Worm (Caenorhabditis elegans) whole organism, young adult: ENCODE measurements around the gene math-42.

Experiments
- F23B12.7 ChIP-seq: sonication (generic microtip); optimal IDR thresholded peaks from 2 replicates; lab custom pipeline; 2017; ENCODE audit warnings: missing genetic modification characterization, mild to moderate bottlenecking, missing compliant biosample characterization, antibody characterized with exemption, moderate library complexity; ENCODE audit not compliant: insufficient read depth
- F39B2.1 ChIP-seq: fragments of 200-800 bp; sonication (Bioruptor generic); IDR thresholded peaks from 2 replicates; pipeline ENCODE4 v1.3.6; 2022; ENCODE audit warnings: missing genetic modification reagents, missing genetic modification characterization, missing compliant biosample characterization
- ceh-40 ChIP-seq: fragments of 200-800 bp; sonication (Bioruptor generic); IDR thresholded peaks from 2 replicates; pipeline ENCODE4 v1.3.6; 2022; ENCODE audit warnings: missing genetic modification characterization, missing compliant biosample characterization
- hlh-26 ChIP-seq: fragments of 200-800 bp; sonication (Bioruptor generic); conservative IDR thresholded peaks from 2 replicates; pipeline ENCODE4 v1.3.6; 2022; ENCODE audit warnings: missing genetic modification reagents, missing genetic modification characterization, missing compliant biosample characterization
- lin-40 ChIP-seq: sonication (generic microtip); optimal IDR thresholded peaks from 2 replicates; lab custom pipeline; 2016; ENCODE audit warnings: missing genetic modification characterization, mild to moderate bottlenecking, missing compliant biosample characterization, missing genotype, missing genetic modification reagents
- nfya-2 ChIP-seq: fragments of 200-800 bp; sonication (Bioruptor generic); IDR thresholded peaks from 2 replicates; pipeline ENCODE4 v1.3.6; 2022; ENCODE audit warnings: missing genetic modification reagents, missing genetic modification characterization, missing compliant biosample characterization
- somi-1 ChIP-seq: fragments of 200-800 bp; sonication (Bioruptor generic); optimal IDR thresholded peaks from 2 replicates; lab custom pipeline; 2018; ENCODE audit warnings: mild to moderate bottlenecking, missing genetic modification characterization, missing compliant biosample characterization
- unc-130 ChIP-seq: sonication (generic microtip); optimal IDR thresholded peaks from 2 replicates; lab custom pipeline; 2016; ENCODE audit warnings: missing genetic modification reagents, missing genetic modification characterization, missing compliant biosample characterization
- unc-62 ChIP-seq: fragments of 150-350 bp; optimal IDR thresholded peaks from 2 replicates; lab custom pipeline; 2014; ENCODE audit warnings: missing biosample characterization, missing genetic modification reagents, missing genetic modification characterization

- TF ChIP-seq F23B12.7 (tag; lab: Kevin White, UChicago) (no peak), unc-130 (GFP tag; lab: Kevin White, UChicago) (no peak), nfya-2 (GFP tag; lab: Robert Waterston, UW) (no peak), somi-1 (no peak), lin-40 (tag; lab: Kevin White, UChicago) (no peak), F39B2.1 (no peak), unc-62 (no peak), ceh-40 (no peak), hlh-26 (no peak)
These were observed 23.3 kb upstream of the math-42 start for ce11 chrII:2076467-2076866.
